Worm (Caenorhabditis elegans) whole organism, L4 larva: ENCODE data around the gene C34B4.4.
A peak's percentile ranks its signal among the peaks of the same experiment; 100 is the strongest.

Experiments used
- D1046.2 ChIP-seq: fragments of 200-800 bp; sonication (Bioruptor generic); IDR thresholded peaks from 2 replicates; pipeline ENCODE4 v1.3.6; 2022; ENCODE audit warnings: missing genetic modification characterization, missing compliant biosample characterization
- F26F4.8 ChIP-seq: fragments of 200-800 bp; sonication (Bioruptor generic); conservative IDR thresholded peaks from 2 replicates; pipeline ENCODE4 v1.3.6; 2022; ENCODE audit warnings: missing genetic modification characterization, missing compliant biosample characterization
- F37D6.2 ChIP-seq: sonication (generic microtip); optimal IDR thresholded peaks from 2 replicates; lab custom pipeline; 2016; ENCODE audit warnings: mild to moderate bottlenecking, missing genetic modification characterization, missing compliant biosample characterization
- F44E2.7 ChIP-seq: fragments of 200-800 bp; sonication (Bioruptor generic); IDR thresholded peaks from 2 replicates; pipeline ENCODE4 v2.1.2; 2022; ENCODE audit warnings: missing genetic modification characterization, missing compliant biosample characterization
- T20F7.1 ChIP-seq: fragments of 200-800 bp; sonication (Bioruptor generic); optimal IDR thresholded peaks from 2 replicates; lab custom pipeline; 2018; ENCODE audit warnings: mild to moderate bottlenecking, missing genetic modification characterization, missing compliant biosample characterization
- ZK546.5 ChIP-seq, 2 experiments: sonication (generic microtip); optimal IDR thresholded peaks; 2 replicates each; lab custom pipeline; 2017; ENCODE audit warnings: missing biosample characterization in 2 of 2, missing genetic modification characterization in 2 of 2
- aha-1 ChIP-seq: fragments of 150-350 bp; peaks from one replicate; lab custom pipeline; 2014; ENCODE audit warnings: missing biosample characterization, missing genetic modification characterization
- ama-1 ChIP-seq: fragments of 150-350 bp; optimal IDR thresholded peaks from 2 replicates; lab custom pipeline; 2014; ENCODE audit warnings: inconsistent platforms, mixed read lengths
- attf-4 ChIP-seq: sonication (generic microtip); optimal IDR thresholded peaks from 3 replicates; lab custom pipeline; 2017; ENCODE audit warnings: missing biosample characterization, missing genetic modification characterization
- ceh-20 ChIP-seq: fragments of 200-800 bp; sonication (Bioruptor generic); IDR thresholded peaks from 2 replicates; pipeline ENCODE4 v1.3.6; 2022; ENCODE audit warnings: missing genetic modification reagents, missing genetic modification characterization, missing compliant biosample characterization
- ceh-28 ChIP-seq: fragments of 150-350 bp; optimal IDR thresholded peaks from 2 replicates; lab custom pipeline; 2014; ENCODE audit warnings: missing biosample characterization, missing genetic modification reagents, missing genetic modification characterization
- ceh-32 ChIP-seq: sonication (generic microtip); optimal IDR thresholded peaks from 2 replicates; lab custom pipeline; 2016; ENCODE audit warnings: mild to moderate bottlenecking, missing genetic modification characterization, missing compliant biosample characterization; ENCODE audit not compliant: poor library complexity
- ceh-44 ChIP-seq: fragments of 200-800 bp; sonication (Bioruptor generic); IDR thresholded peaks from 2 replicates; pipeline ENCODE4 v1.3.6; 2022; ENCODE audit warnings: missing genetic modification reagents, missing genetic modification characterization, missing compliant biosample characterization
- cey-2 ChIP-seq: sonication (generic microtip); optimal IDR thresholded peaks from 3 replicates; lab custom pipeline; 2017; ENCODE audit warnings: missing genetic modification characterization, mild to moderate bottlenecking, missing compliant biosample characterization, antibody characterized with exemption, borderline replicate concordance; ENCODE audit not compliant: insufficient read depth
- daf-16 ChIP-seq, 3 experiments: sonication (generic microtip); optimal IDR thresholded peaks; 2 replicates each; lab custom pipeline; 2016 to 2017; ENCODE audit warnings: missing genetic modification characterization in 3 of 3, missing genetic modification reagents in 3 of 3, mild to moderate bottlenecking in 2 of 3, missing compliant biosample characterization in 2 of 3, missing biosample characterization in 1 of 3, moderate library complexity in 1 of 3
- daf-8 ChIP-seq: fragments of 200-800 bp; sonication (Bioruptor generic); IDR thresholded peaks from 2 replicates; pipeline ENCODE4 v1.3.6; 2022; ENCODE audit warnings: missing genetic modification characterization, missing compliant biosample characterization
- dmd-6 ChIP-seq: fragments of 200-800 bp; sonication (Bioruptor generic); IDR thresholded peaks from 2 replicates; pipeline ENCODE4 v1.3.6; 2022; ENCODE audit warnings: missing genetic modification reagents, missing genetic modification characterization, missing compliant biosample characterization
- dmd-9 ChIP-seq: fragments of 200-800 bp; sonication (Bioruptor generic); IDR thresholded peaks from 2 replicates; pipeline ENCODE4 v1.3.6; 2022; ENCODE audit warnings: missing genetic modification reagents, missing genetic modification characterization, missing compliant biosample characterization
- dve-1 ChIP-seq: sonication (generic microtip); optimal IDR thresholded peaks from 2 replicates; lab custom pipeline; 2017; ENCODE audit warnings: antibody characterized with exemption, mild to moderate bottlenecking, missing genetic modification characterization, missing compliant biosample characterization; ENCODE audit not compliant: insufficient read depth
- egl-43 ChIP-seq: fragments of 200-800 bp; sonication (Bioruptor generic); IDR thresholded peaks from 2 replicates; pipeline ENCODE4 v1.3.6; 2022; ENCODE audit warnings: missing genetic modification reagents, missing genetic modification characterization, missing compliant biosample characterization
- hlh-11 ChIP-seq: fragments of 200-800 bp; sonication (Bioruptor generic); optimal IDR thresholded peaks from 2 replicates; lab custom pipeline; 2018; ENCODE audit warnings: mild to moderate bottlenecking, missing genetic modification characterization, missing compliant biosample characterization
- hlh-30 ChIP-seq: sonication (generic microtip); optimal IDR thresholded peaks from 2 replicates; lab custom pipeline; 2017; ENCODE audit warnings: antibody characterized with exemption, mild to moderate bottlenecking, missing genetic modification characterization, missing compliant biosample characterization; ENCODE audit not compliant: insufficient read depth
- jun-1 ChIP-seq: fragments of 150-350 bp; optimal IDR thresholded peaks from 2 replicates; lab custom pipeline; 2014; ENCODE audit warnings: missing biosample characterization, missing genetic modification reagents, missing genetic modification characterization
- lim-7 ChIP-seq: fragments of 200-800 bp; sonication (Bioruptor generic); IDR thresholded peaks from 2 replicates; pipeline ENCODE4 v1.3.6; 2022; ENCODE audit warnings: missing genetic modification characterization, missing compliant biosample characterization
- lin-13 ChIP-seq: fragments of 150-350 bp; optimal IDR thresholded peaks from 2 replicates; lab custom pipeline; 2014; ENCODE audit warnings: missing biosample characterization, missing genetic modification reagents, missing genetic modification characterization
- lin-15B ChIP-seq: fragments of 150-350 bp; sonication (generic microtip); optimal IDR thresholded peaks from 3 replicates; lab custom pipeline; 2014; ENCODE audit warnings: missing biosample characterization, missing genetic modification characterization
- lin-38 ChIP-seq: fragments of 200-800 bp; sonication (Bioruptor generic); IDR thresholded peaks from 2 replicates; pipeline ENCODE4 v1.3.6; 2022; ENCODE audit warnings: missing genetic modification reagents, missing genetic modification characterization, missing compliant biosample characterization
- lir-3 ChIP-seq: sonication (generic microtip); optimal IDR thresholded peaks from 2 replicates; lab custom pipeline; 2016; ENCODE audit warnings: mild to moderate bottlenecking, missing genetic modification characterization, missing compliant biosample characterization
- lsy-2 ChIP-seq, 2 experiments: fragments of 150-350 bp in 1 of 2; sonication (generic microtip) in 1 of 2; optimal IDR thresholded peaks; 2 replicates each; lab custom pipeline; 2014 to 2017; ENCODE audit warnings: missing biosample characterization in 2 of 2, missing genetic modification characterization in 2 of 2
- madf-5 ChIP-seq, 2 experiments: fragments of 200-800 bp; sonication (Bioruptor generic); IDR thresholded peaks; 2 replicates each; pipeline ENCODE4 v1.3.6; 2022; ENCODE audit warnings: missing compliant biosample characterization in 2 of 2, missing genetic modification characterization in 2 of 2
- mdl-1 ChIP-seq, 2 experiments: fragments of 150-350 bp in 1 of 2; sonication (generic microtip) in 1 of 2; optimal IDR thresholded peaks; 2 replicates each; lab custom pipeline; 2014 to 2017; ENCODE audit warnings: missing biosample characterization in 2 of 2, missing genetic modification characterization in 2 of 2
- mes-2 ChIP-seq: sonication (generic microtip); optimal IDR thresholded peaks from 2 replicates; lab custom pipeline; 2016; ENCODE audit warnings: missing genotype, mild to moderate bottlenecking, missing genetic modification characterization, missing compliant biosample characterization; ENCODE audit not compliant: poor library complexity, severe bottlenecking
- mxl-3 ChIP-seq: fragments of 200-800 bp; sonication (Bioruptor generic); optimal IDR thresholded peaks from 2 replicates; lab custom pipeline; 2018; ENCODE audit warnings: mild to moderate bottlenecking, missing genetic modification characterization, missing compliant biosample characterization
- nhr-28 ChIP-seq: fragments of 150-350 bp; optimal IDR thresholded peaks from 2 replicates; lab custom pipeline; 2014; ENCODE audit warnings: missing biosample characterization, missing genetic modification characterization
- nhr-77 ChIP-seq: fragments of 150-350 bp; optimal IDR thresholded peaks from 2 replicates; lab custom pipeline; 2014; ENCODE audit warnings: missing biosample characterization, missing genetic modification characterization
- php-3 ChIP-seq: fragments of 200-800 bp; sonication (Bioruptor generic); IDR thresholded peaks from 2 replicates; pipeline ENCODE4 v1.3.6; 2022; ENCODE audit warnings: missing genetic modification reagents, missing genetic modification characterization, missing compliant biosample characterization
- pqm-1 ChIP-seq: sonication (generic microtip); optimal IDR thresholded peaks from 2 replicates; lab custom pipeline; 2017; ENCODE audit warnings: missing biosample characterization, missing genetic modification characterization
- rbr-2 ChIP-seq: sonication (generic microtip); optimal IDR thresholded peaks from 2 replicates; lab custom pipeline; 2016; ENCODE audit warnings: missing genotype, missing genetic modification characterization, missing compliant biosample characterization
- snpc-1.2 ChIP-seq: fragments of 200-800 bp; sonication (Bioruptor generic); IDR thresholded peaks from 2 replicates; pipeline ENCODE4 v1.3.6; 2022; ENCODE audit warnings: missing genetic modification reagents, missing genetic modification characterization, missing compliant biosample characterization
- snpc-4 ChIP-seq: fragments of 150-350 bp; optimal IDR thresholded peaks from 2 replicates; lab custom pipeline; 2014; ENCODE audit warnings: missing biosample characterization, missing genetic modification characterization
- spr-3 ChIP-seq: fragments of 200-800 bp; sonication (Bioruptor generic); optimal IDR thresholded peaks from 2 replicates; lab custom pipeline; 2018; ENCODE audit warnings: mild to moderate bottlenecking, missing genetic modification characterization, missing compliant biosample characterization
- tra-1 ChIP-seq: fragments of 200-800 bp; sonication (Bioruptor generic); IDR thresholded peaks from 2 replicates; pipeline ENCODE4 v1.3.6; 2022; ENCODE audit warnings: missing genetic modification reagents, missing genetic modification characterization, missing compliant biosample characterization
- unc-62 ChIP-seq, 3 experiments: fragments of 150-350 bp in 1 of 3; sonication (generic microtip); optimal IDR thresholded peaks in 2 of 3; peaks in 1 of 3; 1 replicate in 1 of 3; 2 replicates in 2 of 3; lab custom pipeline; 2014 to 2017; ENCODE audit warnings: missing biosample characterization in 3 of 3, missing genetic modification characterization in 3 of 3, missing genetic modification reagents in 3 of 3, missing genotype in 1 of 3
- zfp-3 ChIP-seq: fragments of 200-800 bp; sonication (Bioruptor generic); conservative IDR thresholded peaks from 2 replicates; pipeline ENCODE4 v1.3.6; 2022; ENCODE audit warnings: missing genetic modification reagents, missing genetic modification characterization, missing compliant biosample characterization
- ztf-7 ChIP-seq: fragments of 150-350 bp; optimal IDR thresholded peaks from 2 replicates; lab custom pipeline; 2014; ENCODE audit warnings: missing biosample characterization, missing genetic modification characterization

Gene C34B4.4

DNA sequence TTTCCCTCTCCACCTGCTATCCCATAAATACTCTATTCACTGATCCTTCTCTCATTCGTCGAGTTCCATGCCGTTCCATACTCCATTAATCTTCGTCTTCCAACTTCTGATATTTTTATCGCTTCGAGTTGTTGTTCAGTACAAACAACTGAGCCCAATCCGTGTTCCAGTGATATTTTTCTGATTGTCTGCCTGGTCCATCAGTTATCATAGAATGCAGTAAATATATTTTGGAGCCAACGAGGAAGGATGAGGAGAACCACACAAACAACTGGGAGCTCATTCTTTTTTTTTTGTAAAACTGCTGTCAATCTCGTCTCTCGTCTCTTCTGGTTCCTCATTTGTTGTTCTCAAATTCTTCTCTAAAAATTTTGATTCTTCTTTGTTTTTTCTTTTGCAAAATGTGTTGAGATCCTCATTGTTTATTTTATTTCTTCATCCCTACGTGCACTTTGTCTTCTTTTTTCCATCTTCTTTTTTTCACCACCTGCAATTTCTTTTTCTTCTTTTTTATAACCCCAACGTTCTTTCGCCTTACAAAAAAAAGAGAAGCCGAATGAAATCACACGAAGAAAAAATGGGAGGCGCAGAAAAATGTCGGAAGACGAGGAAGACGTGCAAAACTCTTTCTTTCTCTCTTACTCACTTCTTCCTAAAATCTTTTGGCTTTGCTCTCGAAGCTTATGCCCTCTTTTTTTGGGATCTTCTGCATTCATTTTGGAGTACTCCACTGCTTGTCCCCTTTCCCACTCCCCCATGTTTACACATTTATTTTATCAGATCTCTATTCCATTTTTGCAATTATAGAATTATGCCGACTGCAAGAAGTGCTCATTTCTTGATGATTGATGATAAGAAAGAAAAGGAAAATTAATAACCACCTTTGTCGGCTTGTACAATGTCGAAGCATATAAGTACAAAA lies 6.2 kb upstream of the C34B4.4 start (continued):
- TF ChIP-seq hlh-11 (tag; lab: Kevin White, UChicago) (no peak), lin-15B (tag; lab: Kevin White, UChicago) (no peak), snpc-1.2 (no peak), ceh-32 (tag; lab: Kevin White, UChicago) (no peak), F44E2.7 (no peak), jun-1 (tag; lab: Kevin White, UChicago) (no peak), nhr-77 (tag; lab: Kevin White, UChicago) (no peak), rbr-2 (tag; lab: Kevin White, UChicago) (no peak), mes-2 (tag; lab: Kevin White, UChicago) (no peak), aha-1 (tag; lab: Kevin White, UChicago) (peak; percentile 96), ceh-20 (no peak), dve-1 (tag; lab: Kevin White, UChicago) (no peak), F37D6.2 (tag; lab: Kevin White, UChicago) (no peak), D1046.2 (no peak), T20F7.1 (GFP tag; lab: Kevin White, UChicago) (no peak), pqm-1 (tag; lab: Kevin White, UChicago) (peak; percentile 22), spr-3 (GFP tag; lab: Kevin White, UChicago) (no peak), F26F4.8 (no peak), madf-5 (GFP tag; IDR thresholded peaks at IDR 0.05; lab: Robert Waterston, UW) (no peak), lin-38 (GFP tag; lab: Robert Waterston, UW) (no peak), dmd-9 (GFP tag; lab: Robert Waterston, UW) (no peak), hlh-30 (tag; lab: Kevin White, UChicago) (no peak), daf-16 (GFP tag; optimal IDR thresholded peaks at IDR 0.05; lab: Kevin White, UChicago) (peak in 1 of 2 experiments; percentile 98), daf-16 (tag; optimal IDR thresholded peaks at IDR 0.05; lab: Kevin White, UChicago) (peak; percentile 38), ztf-7 (tag; lab: Kevin White, UChicago) (no peak), snpc-4 (tag; lab: Kevin White, UChicago) (no peak), lim-7 (GFP tag; lab: Robert Waterston, UW) (no peak), unc-62 (GFP tag; optimal IDR thresholded peaks at IDR 0.05 in 1 of 2; lab: Kevin White, UChicago) (peak in 1 of 2 experiments; percentile 83), unc-62 (tag; optimal IDR thresholded peaks at IDR 0.05; lab: Kevin White, UChicago) (no peak), tra-1 (no peak), ceh-28 (tag; lab: Kevin White, UChicago) (no peak), egl-43 (GFP tag; lab: Robert Waterston, UW) (no peak), zfp-3 (no peak), ZK546.5 (tag; optimal IDR thresholded peaks at IDR 0.05; lab: Kevin White, UChicago) (no peak)

DNA sequence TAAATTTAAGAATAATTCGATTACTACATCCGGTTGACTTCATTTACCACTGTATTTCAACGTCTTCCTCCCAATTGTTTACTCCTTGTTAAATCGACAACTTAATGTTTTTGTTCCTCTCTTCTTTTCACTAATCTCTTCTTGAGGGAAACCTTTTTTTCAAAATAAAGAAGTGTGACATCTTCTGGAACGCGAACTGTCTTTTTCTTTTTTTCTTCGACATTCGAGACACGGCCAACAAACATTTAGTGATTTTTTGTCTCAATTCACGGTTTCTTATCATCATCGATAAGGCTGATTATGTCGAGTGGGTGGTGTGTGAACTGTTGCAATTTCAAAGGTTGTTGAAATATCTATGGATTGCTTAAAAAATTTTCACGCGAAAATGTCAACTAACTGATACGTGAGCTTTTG lies 5.0 kb upstream of the C34B4.4 start:
- TF ChIP-seq ama-1 (lab: Kevin White, UChicago): peak; percentile 12
- no peak for TF ChIP-seq lir-3 (tag; lab: Kevin White, UChicago)
- TF ChIP-seq lin-13 (GFP tag; lab: Kevin White, UChicago): no peak
- no peak for TF ChIP-seq F44E2.7
- no peak for TF ChIP-seq ceh-20
- TF ChIP-seq nhr-28 (tag; lab: Kevin White, UChicago): peak; percentile 71
- no peak for TF ChIP-seq lim-7 (GFP tag; lab: Robert Waterston, UW)
- no peak for TF ChIP-seq D1046.2
- peak; percentile 25 for TF ChIP-seq T20F7.1 (GFP tag; lab: Kevin White, UChicago)
- TF ChIP-seq mxl-3 (GFP tag; lab: Kevin White, UChicago): peak; percentile 52
- TF ChIP-seq dve-1 (tag; lab: Kevin White, UChicago): peak; percentile 78
- no peak for TF ChIP-seq lin-15B (tag; lab: Kevin White, UChicago)
- peak; percentile 79 for TF ChIP-seq cey-2 (tag; lab: Kevin White, UChicago)
- 0 out of 2 replicates have a peak, but pooled peaks have one; percentile 14 for TF ChIP-seq php-3 (GFP tag; lab: Robert Waterston, UW)
- TF ChIP-seq tra-1: peak; percentile 69; the same call in 1 of the 2 replicates
- no peak for TF ChIP-seq daf-8 (GFP tag; lab: Robert Waterston, UW)
- TF ChIP-seq dmd-6 (GFP tag; lab: Robert Waterston, UW): peak; percentile 85
- peak; percentile 75 for TF ChIP-seq hlh-11 (tag; lab: Kevin White, UChicago)
- peak; percentile 54 for TF ChIP-seq pqm-1 (tag; lab: Kevin White, UChicago)
- TF ChIP-seq attf-4: no peak
- TF ChIP-seq lsy-2 (tag; optimal IDR thresholded peaks at IDR 0.05; lab: Kevin White, UChicago): peak in 1 of 2 experiments; percentile 1
- no peak for TF ChIP-seq ceh-44 (GFP tag; lab: Robert Waterston, UW)
- peak in 1 of 2 experiments; percentile 31 for TF ChIP-seq mdl-1 (tag; optimal IDR thresholded peaks at IDR 0.05; lab: Kevin White, UChicago)
- TF ChIP-seq aha-1 (tag; lab: Kevin White, UChicago): peak; percentile 87
- TF ChIP-seq daf-16 (GFP tag; optimal IDR thresholded peaks at IDR 0.05; lab: Kevin White, UChicago): no peak
- peak; percentile 77 for TF ChIP-seq daf-16 (tag; optimal IDR thresholded peaks at IDR 0.05; lab: Kevin White, UChicago)
